Fruit fly (Drosophila melanogaster) whole organism, wandering third instar larva: ENCODE measurements around the gene CG15535.
A peak's percentile ranks its signal among the peaks of the same experiment; 100 is the strongest.

ENCODE experiments used
- CG32264 ChIP-seq: fragments of 200-800 bp; sonication (Bioruptor generic); optimal IDR thresholded peaks from 2 replicates; lab custom pipeline; 2016; ENCODE audit warnings: missing biosample characterization, missing genetic modification characterization
- CG9705 ChIP-seq: fragments of 200-800 bp; sonication (Bioruptor generic); optimal IDR thresholded peaks from 2 replicates; lab custom pipeline; 2018; ENCODE audit warnings: missing biosample characterization, mild to moderate bottlenecking, missing genetic modification characterization
- CrebA ChIP-seq: fragments of 200-800 bp; sonication (Bioruptor generic); optimal IDR thresholded peaks from 2 replicates; lab custom pipeline; 2016; ENCODE audit warnings: missing biosample characterization, mild to moderate bottlenecking, missing genetic modification characterization, borderline replicate concordance
- Dfd ChIP-seq: fragments of >200 bp; optimal IDR thresholded peaks from 2 replicates; lab custom pipeline; 2017; ENCODE audit warnings: missing biosample characterization, missing genetic modification characterization
- Dif ChIP-seq: fragments of 200-275, 200-300 bp; sonication (Bioruptor generic); optimal IDR thresholded peaks from 2 replicates; lab custom pipeline; 2018; ENCODE audit warnings: missing biosample characterization, missing genetic modification characterization; ENCODE audit not compliant: partially characterized antibody
- GATAd ChIP-seq: sonication (Bioruptor generic); optimal IDR thresholded peaks from 2 replicates; lab custom pipeline; 2016; ENCODE audit warnings: missing biosample characterization, missing genetic modification characterization
- HLH106 ChIP-seq: fragments of 200-800 bp; optimal IDR thresholded peaks from 3 replicates; lab custom pipeline; 2019; ENCODE audit warnings: missing biosample characterization, mild to moderate bottlenecking, missing genetic modification characterization, moderate library complexity
- Hr78 ChIP-seq: fragments of >200 bp; optimal IDR thresholded peaks from 2 replicates; lab custom pipeline; 2017; ENCODE audit warnings: missing biosample characterization, missing genetic modification characterization
- Hr83 ChIP-seq: fragments of 200-300 bp; sonication (Bioruptor generic); optimal IDR thresholded peaks from 2 replicates; lab custom pipeline; 2016; ENCODE audit warnings: missing biosample characterization, mild to moderate bottlenecking, missing genetic modification characterization, moderate library complexity; ENCODE audit not compliant: poor library complexity, severe bottlenecking
- Jra ChIP-seq: sonication (Bioruptor generic); optimal IDR thresholded peaks from 2 replicates; lab custom pipeline; 2016; ENCODE audit warnings: missing biosample characterization, missing genetic modification characterization
- Myc ChIP-seq: fragments of >200 bp; optimal IDR thresholded peaks from 2 replicates; lab custom pipeline; 2017
- N ChIP-seq: fragments of >200 bp; optimal IDR thresholded peaks from 2 replicates; lab custom pipeline; 2018; ENCODE audit warnings: missing biosample characterization, missing external identifiers, missing genetic modification characterization
- OdsH ChIP-seq: fragments of 200-800 bp; sonication (Bioruptor generic); optimal IDR thresholded peaks from 2 replicates; lab custom pipeline; 2016; ENCODE audit warnings: missing biosample characterization, mild to moderate bottlenecking, missing genetic modification characterization
- Rel ChIP-seq, 2 experiments: fragments of 200-800 bp; sonication (Bioruptor generic) in 1 of 2; optimal IDR thresholded peaks; 2 replicates in 1 of 2; 3 replicates in 1 of 2; lab custom pipeline; 2016 to 2019; ENCODE audit warnings: mild to moderate bottlenecking in 2 of 2, missing biosample characterization in 2 of 2, missing genetic modification characterization in 2 of 2, moderate library complexity in 1 of 2
- Sp1 ChIP-seq: fragments of 200-800 bp; sonication (Bioruptor generic); optimal IDR thresholded peaks from 3 replicates; lab custom pipeline; 2019; ENCODE audit warnings: missing biosample characterization, mild to moderate bottlenecking, missing genetic modification characterization, moderate library complexity
- Vsx2 ChIP-seq: fragments of 200-300, 225-300 bp; sonication (Bioruptor generic); optimal IDR thresholded peaks from 2 replicates; lab custom pipeline; 2018; ENCODE audit warnings: missing biosample characterization, missing genetic modification characterization; ENCODE audit not compliant: partially characterized antibody
- br ChIP-seq: fragments of 200-800 bp; sonication (Bioruptor generic); optimal IDR thresholded peaks from 2 replicates; lab custom pipeline; 2016; ENCODE audit warnings: missing biosample characterization, missing genetic modification characterization
- brk ChIP-seq: fragments of 200-800 bp; sonication (Bioruptor generic); optimal IDR thresholded peaks from 2 replicates; lab custom pipeline; 2016; ENCODE audit warnings: missing biosample characterization, mild to moderate bottlenecking, missing genetic modification characterization
- dl ChIP-seq, 2 experiments: fragments of 175-275, 200-275 bp in 1 of 2; fragments of 200-275 bp in 1 of 2; sonication (Bioruptor generic); optimal IDR thresholded peaks; lab custom pipeline; 2018; ENCODE audit warnings: mild to moderate bottlenecking in 2 of 2, missing biosample characterization in 2 of 2, missing genetic modification characterization in 2 of 2, moderate library complexity in 2 of 2; ENCODE audit not compliant: partially characterized antibody in 2 of 2, insufficient read depth in 1 of 2
- dmrt93B ChIP-seq: fragments of 200-800 bp; sonication (Bioruptor generic); optimal IDR thresholded peaks from 2 replicates; lab custom pipeline; 2018; ENCODE audit warnings: missing biosample characterization, mild to moderate bottlenecking, missing genetic modification characterization
- dsf ChIP-seq: sonication (Bioruptor generic); optimal IDR thresholded peaks from 2 replicates; lab custom pipeline; 2016; ENCODE audit warnings: missing biosample characterization, missing genetic modification characterization, borderline replicate concordance
- ey ChIP-seq: fragments of 200-800 bp; sonication (Bioruptor generic); optimal IDR thresholded peaks from 2 replicates; lab custom pipeline; 2016; ENCODE audit warnings: missing biosample characterization, missing genetic modification characterization
- foxo ChIP-seq, 2 experiments: fragments of 200-800 bp; sonication (Bioruptor generic); optimal IDR thresholded peaks; 2 replicates in 1 of 2; 3 replicates in 1 of 2; lab custom pipeline; 2016 to 2017; ENCODE audit warnings: missing biosample characterization in 2 of 2, missing genetic modification characterization in 2 of 2
- fru ChIP-seq: fragments of 200-800 bp; sonication (Bioruptor generic); optimal IDR thresholded peaks from 3 replicates; lab custom pipeline; 2016; ENCODE audit warnings: missing biosample characterization, mild to moderate bottlenecking, missing genetic modification characterization
- h ChIP-seq: fragments of 200-800 bp; sonication (Bioruptor generic); optimal IDR thresholded peaks from 3 replicates; lab custom pipeline; 2016; ENCODE audit warnings: missing biosample characterization, mild to moderate bottlenecking, missing genetic modification characterization
- jim ChIP-seq: fragments of 175-275, 200-325 bp; sonication (Bioruptor generic); optimal IDR thresholded peaks from 2 replicates; lab custom pipeline; 2016; ENCODE audit warnings: missing biosample characterization, mild to moderate bottlenecking, missing genetic modification characterization
- lola ChIP-seq: fragments of >200 bp; optimal IDR thresholded peaks from 2 replicates; lab custom pipeline; 2017; ENCODE audit warnings: missing biosample characterization, missing genetic modification characterization
- pan ChIP-seq: fragments of >200 bp; optimal IDR thresholded peaks from 2 replicates; lab custom pipeline; 2017
- rgr ChIP-seq: fragments of 200-800 bp; sonication (Bioruptor generic); optimal IDR thresholded peaks from 3 replicates; lab custom pipeline; 2016; ENCODE audit warnings: missing biosample characterization, mild to moderate bottlenecking, missing genetic modification characterization
- sage ChIP-seq: fragments of 200-800 bp; sonication (Bioruptor generic); optimal IDR thresholded peaks from 2 replicates; lab custom pipeline; 2016; ENCODE audit warnings: missing biosample characterization, mild to moderate bottlenecking, missing genetic modification characterization
- tai ChIP-seq: sonication (Bioruptor generic); optimal IDR thresholded peaks from 2 replicates; lab custom pipeline; 2016; ENCODE audit warnings: missing biosample characterization, missing genetic modification characterization
- usp ChIP-seq: fragments of >200 bp; optimal IDR thresholded peaks from 2 replicates; lab custom pipeline; 2017; ENCODE audit warnings: missing biosample characterization, missing genetic modification characterization
- woc ChIP-seq: sonication (Bioruptor generic); optimal IDR thresholded peaks from 2 replicates; lab custom pipeline; 2016; ENCODE audit warnings: missing biosample characterization, mild to moderate bottlenecking, missing genetic modification characterization

CG15535 gene

DNA sequence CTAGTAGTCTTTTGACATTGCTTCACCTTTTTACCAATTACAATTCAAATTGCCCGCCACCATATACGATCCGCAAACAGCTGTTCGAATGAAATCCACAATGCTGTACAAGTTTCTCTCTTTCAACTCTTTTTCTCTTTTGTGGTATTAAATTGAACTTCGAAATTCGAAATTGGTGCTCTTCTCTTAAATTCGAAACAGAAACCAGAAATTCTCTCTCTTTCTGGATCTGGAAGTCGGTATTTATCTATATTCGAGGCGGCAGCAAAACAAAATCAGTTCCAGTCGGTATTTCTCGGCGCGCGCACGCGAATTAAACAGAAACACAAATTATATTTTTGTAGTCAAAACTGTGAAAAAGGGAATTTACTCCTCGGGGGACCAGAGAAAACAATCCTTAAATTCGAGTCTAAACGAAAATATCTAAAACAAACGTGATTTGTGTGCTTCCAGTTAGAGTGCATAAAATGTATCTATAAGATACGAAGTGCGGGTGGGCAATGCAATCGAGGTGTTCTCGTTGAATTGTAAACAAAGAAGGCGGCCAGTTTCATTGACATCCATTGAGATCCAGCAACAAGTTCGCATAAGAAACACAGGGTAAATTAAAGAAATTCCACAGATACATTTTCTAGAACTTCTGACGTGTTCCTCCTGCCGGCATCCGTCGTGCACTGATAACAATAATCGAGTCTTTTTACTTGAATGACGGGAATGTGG lies 42.2 kb upstream of the CG15535 start, which contains the start of gene PH4alphaEFB:
Gene PH4alphaEFB (plus strand): TSS at position 276 of the 720 bp plus-strand sequence.
- no peak for TF ChIP-seq pan (lab: Kevin White, UChicago)
- no peak for TF ChIP-seq jim
- no peak for TF ChIP-seq ey (GFP tag; lab: Kevin White, UChicago)
- TF ChIP-seq woc (GFP tag; lab: Kevin White, UChicago), result no peak
- TF ChIP-seq dl (GFP tag; optimal IDR thresholded peaks at IDR 0.05; lab: Kevin White, UChicago; ENCODE audit: insufficient read depth in 1 of 2, partially characterized antibody in 2 of 2), result peak in 1 of 2 experiments; percentile 16
- peak; percentile 30 for TF ChIP-seq Myc (lab: Kevin White, UChicago)
- TF ChIP-seq Vsx2 (GFP tag; lab: Kevin White, UChicago), result peak; percentile 31
- peak; percentile 4 for TF ChIP-seq Sp1 (GFP tag; lab: Kevin White, UChicago)
- peak; percentile 78 for TF ChIP-seq sage
- peak; percentile 20 for TF ChIP-seq Jra (GFP tag; lab: Kevin White, UChicago)
- TF ChIP-seq Dfd, result no peak
- TF ChIP-seq Dif (GFP tag; lab: Kevin White, UChicago), result peak; percentile 8
- TF ChIP-seq Rel (GFP tag; optimal IDR thresholded peaks at IDR 0.05; lab: Kevin White, UChicago), result no peak
- TF ChIP-seq Rel (tag; optimal IDR thresholded peaks at IDR 0.05; lab: Kevin White, UChicago), result peak; percentile 63
- TF ChIP-seq brk (GFP tag; lab: Kevin White, UChicago), result peak; percentile 56
- TF ChIP-seq, all 38 proteins: peak for 9

DNA sequence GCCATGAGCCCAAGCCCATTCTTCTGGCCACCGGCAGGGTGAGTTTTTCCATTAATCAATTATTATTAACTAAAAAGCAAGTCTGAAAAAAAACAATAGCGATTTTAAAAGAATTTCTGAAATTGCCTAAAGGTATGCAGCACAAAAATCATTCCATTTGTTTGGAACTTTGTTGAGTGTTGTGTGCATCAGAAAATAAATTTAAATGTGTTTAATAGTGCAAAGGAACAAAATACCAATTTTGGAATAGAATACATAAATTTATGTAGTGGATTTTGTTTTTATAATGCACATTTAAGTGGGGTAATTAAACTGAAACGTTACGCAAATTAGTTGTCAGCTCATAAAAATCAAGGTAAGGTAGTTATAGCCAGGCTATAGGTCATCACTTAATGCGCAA lies 40.5 kb upstream of the CG15535 start:
- TF ChIP-seq Myc (lab: Kevin White, UChicago), result peak; percentile 31
- no peak for TF ChIP-seq usp

DNA sequence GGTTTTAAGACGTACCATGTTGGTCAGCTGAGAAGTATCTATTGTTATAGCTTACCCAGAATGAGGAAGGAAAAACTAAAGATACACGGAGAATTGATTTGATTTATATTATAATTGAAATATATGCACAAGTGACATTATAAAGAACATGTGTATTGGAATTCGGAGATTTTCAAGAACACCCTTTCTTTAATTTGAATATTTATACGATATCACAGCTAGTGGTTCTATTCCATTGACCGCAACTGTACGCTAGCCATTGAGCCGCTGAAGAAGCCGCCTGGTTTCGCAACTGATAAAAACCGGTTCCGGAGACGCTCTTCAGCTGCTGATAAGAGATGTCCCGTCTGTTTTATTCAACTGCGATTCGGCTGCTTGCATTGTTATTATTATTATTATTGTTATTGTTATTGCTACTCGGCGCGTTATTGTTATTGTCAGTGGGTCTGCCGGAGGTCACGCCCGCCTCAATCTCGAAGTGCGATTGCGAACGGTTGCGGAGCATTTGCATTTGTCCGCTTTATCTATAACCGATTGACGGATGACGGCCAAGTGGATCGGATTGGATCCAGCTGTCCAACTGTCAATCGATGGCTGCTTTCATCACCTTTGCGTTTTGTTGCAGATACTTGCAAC lies 38.0 kb upstream of the CG15535 start:
- TF ChIP-seq brk (GFP tag; lab: Kevin White, UChicago), result no peak
- no peak for TF ChIP-seq N (GFP tag; lab: Kevin White, UChicago)
- TF ChIP-seq Myc (lab: Kevin White, UChicago), result no peak
- TF ChIP-seq Hr78 (GFP tag; lab: Kevin White, UChicago), result no peak
- no peak for TF ChIP-seq GATAd (GFP tag; lab: Kevin White, UChicago)
- TF ChIP-seq CG9705 (GFP tag; lab: Kevin White, UChicago), result no peak
- TF ChIP-seq HLH106 (tag; lab: Kevin White, UChicago), result peak; percentile 12
- peak; percentile 2 for TF ChIP-seq br (GFP tag; lab: Kevin White, UChicago)
- TF ChIP-seq CrebA (GFP tag; lab: Kevin White, UChicago), result no peak
- peak; percentile 29 for TF ChIP-seq rgr (GFP tag; lab: Kevin White, UChicago)
- no peak for TF ChIP-seq Vsx2 (GFP tag; lab: Kevin White, UChicago)
- no peak for TF ChIP-seq tai
- peak; percentile 46 for TF ChIP-seq Sp1 (GFP tag; lab: Kevin White, UChicago)
- no peak for TF ChIP-seq Jra (GFP tag; lab: Kevin White, UChicago)
- TF ChIP-seq foxo (GFP tag; optimal IDR thresholded peaks at IDR 0.05; lab: Kevin White, UChicago), result peak in 1 of 2 experiments; percentile 42
- no peak for TF ChIP-seq Hr83 (GFP tag; lab: Kevin White, UChicago)
- no peak for TF ChIP-seq dsf (GFP tag; lab: Kevin White, UChicago)
- TF ChIP-seq OdsH (GFP tag; lab: Kevin White, UChicago), result no peak
- TF ChIP-seq CG32264 (GFP tag; lab: Kevin White, UChicago), result no peak
- no peak for TF ChIP-seq sage
- TF ChIP-seq ey (GFP tag; lab: Kevin White, UChicago), result peak; percentile 13
- no peak for TF ChIP-seq Dif (GFP tag; lab: Kevin White, UChicago)
- peak; percentile 36 for TF ChIP-seq woc (GFP tag; lab: Kevin White, UChicago)
- TF ChIP-seq lola (GFP tag; lab: Kevin White, UChicago), result no peak
- TF ChIP-seq dmrt93B (GFP tag; lab: Kevin White, UChicago), result no peak
- TF ChIP-seq Dfd, result no peak
- TF ChIP-seq dl (GFP tag; optimal IDR thresholded peaks at IDR 0.05; lab: Kevin White, UChicago; ENCODE audit: insufficient read depth in 1 of 2, partially characterized antibody in 2 of 2), result no peak
- peak; percentile 56 for TF ChIP-seq h (GFP tag; lab: Kevin White, UChicago)
- TF ChIP-seq fru (GFP tag; lab: Kevin White, UChicago), result peak; percentile 7
